Worm (Caenorhabditis elegans) whole organism, mixed stage, embryonic: Measurements from ENCODE around the gene nspa-8.

ENCODE experiments used
- M03D4.4 ChIP-seq: sonication (generic microtip); optimal IDR thresholded peaks from 2 replicates; lab custom pipeline; 2017; ENCODE audit warnings: mild to moderate bottlenecking, missing genetic modification characterization, missing compliant biosample characterization
- bed-3 ChIP-seq: fragments of 200-800 bp; sonication (Bioruptor generic); optimal IDR thresholded peaks from 3 replicates; lab custom pipeline; 2018; ENCODE audit warnings: mild to moderate bottlenecking, missing genetic modification characterization, moderate library complexity, missing compliant biosample characterization
- blmp-1 ChIP-seq: fragments of 150-350 bp; optimal IDR thresholded peaks from 2 replicates; lab custom pipeline; 2014; ENCODE audit warnings: missing biosample characterization, missing genetic modification characterization
- ceh-39 ChIP-seq: fragments of 150-350 bp; optimal IDR thresholded peaks from 2 replicates; lab custom pipeline; 2014; ENCODE audit warnings: missing biosample characterization, missing genetic modification characterization
- ceh-43 ChIP-seq: fragments of 200-800 bp; sonication (Bioruptor generic); optimal IDR thresholded peaks from 2 replicates; lab custom pipeline; 2018; ENCODE audit warnings: mild to moderate bottlenecking, missing genetic modification characterization, moderate library complexity, missing compliant biosample characterization
- ceh-83 ChIP-seq: fragments of 200-800 bp; sonication (Bioruptor generic); optimal IDR thresholded peaks from 2 replicates; lab custom pipeline; 2018; ENCODE audit warnings: mild to moderate bottlenecking, missing genetic modification characterization, missing compliant biosample characterization
- ces-1 ChIP-seq: fragments of 150-350 bp; optimal IDR thresholded peaks from 2 replicates; lab custom pipeline; 2014; ENCODE audit warnings: missing biosample characterization, missing genetic modification reagents, missing genetic modification characterization
- cnd-1 ChIP-seq: fragments of 200-800 bp; sonication (Bioruptor generic); optimal IDR thresholded peaks from 2 replicates; lab custom pipeline; 2018; ENCODE audit warnings: mild to moderate bottlenecking, missing genetic modification characterization, missing compliant biosample characterization
- drap-1 ChIP-seq: fragments of 200-800 bp; sonication (Bioruptor generic); optimal IDR thresholded peaks from 3 replicates; lab custom pipeline; 2018; ENCODE audit warnings: mild to moderate bottlenecking, missing genetic modification characterization, missing compliant biosample characterization
- elt-1 ChIP-seq: sonication (generic microtip); optimal IDR thresholded peaks from 2 replicates; lab custom pipeline; 2017; ENCODE audit warnings: missing genetic modification characterization, mild to moderate bottlenecking, missing compliant biosample characterization, antibody characterized with exemption, moderate library complexity, borderline replicate concordance; ENCODE audit not compliant: insufficient read depth
- elt-3 ChIP-seq: fragments of 150-350 bp; optimal IDR thresholded peaks from 2 replicates; lab custom pipeline; 2014; ENCODE audit warnings: missing biosample characterization, missing genetic modification characterization
- ham-2 ChIP-seq: fragments of 200-800 bp; sonication (Bioruptor generic); optimal IDR thresholded peaks from 2 replicates; lab custom pipeline; 2018; ENCODE audit warnings: mild to moderate bottlenecking, missing genetic modification characterization, missing compliant biosample characterization
- hlh-1 ChIP-seq: fragments of 150-350 bp; optimal IDR thresholded peaks from 2 replicates; lab custom pipeline; 2014; ENCODE audit warnings: missing biosample characterization, missing genetic modification reagents, missing genetic modification characterization
- lin-13 ChIP-seq: fragments of 150-350 bp; optimal IDR thresholded peaks from 2 replicates; lab custom pipeline; 2014; ENCODE audit warnings: missing biosample characterization, missing genetic modification characterization
- lin-32 ChIP-seq: fragments of 200-800 bp; sonication (Bioruptor generic); optimal IDR thresholded peaks from 2 replicates; lab custom pipeline; 2018; ENCODE audit warnings: mild to moderate bottlenecking, missing genetic modification characterization, missing compliant biosample characterization
- lsy-2 ChIP-seq: fragments of 150-350 bp; optimal IDR thresholded peaks from 2 replicates; lab custom pipeline; 2014; ENCODE audit warnings: missing biosample characterization, missing genetic modification characterization
- mab-5 ChIP-seq: fragments of 150-350 bp; optimal IDR thresholded peaks from 2 replicates; lab custom pipeline; 2014; ENCODE audit warnings: missing biosample characterization, missing genetic modification characterization
- mep-1 ChIP-seq: fragments of 150-350 bp; optimal IDR thresholded peaks from 2 replicates; lab custom pipeline; 2017; ENCODE audit warnings: missing biosample characterization, missing genetic modification reagents, missing genetic modification characterization, inconsistent platforms
- mls-2 ChIP-seq: sonication (generic microtip); optimal IDR thresholded peaks from 2 replicates; lab custom pipeline; 2016; ENCODE audit warnings: mild to moderate bottlenecking, missing genetic modification characterization, moderate library complexity, missing compliant biosample characterization
- nhr-12 ChIP-seq: fragments of 150-350 bp; optimal IDR thresholded peaks from 2 replicates; lab custom pipeline; 2014; ENCODE audit warnings: missing biosample characterization, missing genetic modification characterization
- nhr-2 ChIP-seq: fragments of 150-350 bp; optimal IDR thresholded peaks from 2 replicates; lab custom pipeline; 2014; ENCODE audit warnings: missing biosample characterization, missing genetic modification characterization
- nhr-237 ChIP-seq: fragments of 150-350 bp; optimal IDR thresholded peaks from 2 replicates; lab custom pipeline; 2014; ENCODE audit warnings: missing biosample characterization, missing genetic modification characterization
- nhr-28 ChIP-seq: fragments of 150-350 bp; optimal IDR thresholded peaks from 2 replicates; lab custom pipeline; 2014; ENCODE audit warnings: missing biosample characterization, missing genetic modification characterization
- pha-4 ChIP-seq: fragments of 150-350 bp; optimal IDR thresholded peaks from 2 replicates; lab custom pipeline; 2018; ENCODE audit warnings: missing biosample characterization, missing genetic modification reagents, missing genetic modification characterization
- sem-2 ChIP-seq: fragments of 200-800 bp; sonication (Bioruptor generic); optimal IDR thresholded peaks from 2 replicates; lab custom pipeline; 2018; ENCODE audit warnings: mild to moderate bottlenecking, missing genetic modification characterization, missing compliant biosample characterization
- snpc-4 ChIP-seq: fragments of 150-350 bp; optimal IDR thresholded peaks from 2 replicates; lab custom pipeline; 2014; ENCODE audit warnings: missing biosample characterization, missing genetic modification characterization
- sptf-1 ChIP-seq: sonication (generic microtip); optimal IDR thresholded peaks from 2 replicates; lab custom pipeline; 2017; ENCODE audit warnings: mild to moderate bottlenecking, missing genetic modification characterization, moderate library complexity, missing compliant biosample characterization
- tbx-8 ChIP-seq: fragments of 200-800 bp; sonication (Bioruptor generic); optimal IDR thresholded peaks from 2 replicates; lab custom pipeline; 2018; ENCODE audit warnings: mild to moderate bottlenecking, missing genetic modification characterization, moderate library complexity, missing compliant biosample characterization
- unc-120 ChIP-seq: sonication (generic microtip); optimal IDR thresholded peaks from 2 replicates; lab custom pipeline; 2017; ENCODE audit warnings: missing genetic modification characterization, missing compliant biosample characterization; ENCODE audit not compliant: poor library complexity, severe bottlenecking
- unc-39 ChIP-seq: fragments of 150-350 bp; optimal IDR thresholded peaks from 2 replicates; lab custom pipeline; 2014; ENCODE audit warnings: missing biosample characterization, missing genetic modification characterization
- unc-62 ChIP-seq: fragments of 150-350 bp; optimal IDR thresholded peaks from 2 replicates; lab custom pipeline; 2014; ENCODE audit warnings: missing biosample characterization, missing genetic modification reagents, missing genetic modification characterization
- zip-8 ChIP-seq: fragments of 150-350 bp; optimal IDR thresholded peaks from 2 replicates; lab custom pipeline; 2014; ENCODE audit warnings: missing biosample characterization, missing genetic modification characterization
- ztf-11 ChIP-seq: fragments of 150-350 bp; optimal IDR thresholded peaks from 2 replicates; lab custom pipeline; 2014; ENCODE audit warnings: missing biosample characterization, missing genetic modification characterization

The nspa-8 gene

ce11 chrV:14797886-14798285 is 29.0 kb downstream of the nspa-8 start:
- no peak for TF ChIP-seq ceh-83 (GFP tag; lab: Kevin White, UChicago)
- no peak for TF ChIP-seq mab-5 (tag; lab: Kevin White, UChicago)

ce11 chrV:14793043-14793442 is 33.8 kb downstream of the nspa-8 start:
- TF ChIP-seq blmp-1 (tag; lab: Kevin White, UChicago) (no peak), lin-32 (GFP tag; lab: Kevin White, UChicago) (no peak), drap-1 (GFP tag; lab: Kevin White, UChicago) (peak; percentile 62), nhr-2 (tag; lab: Kevin White, UChicago) (peak; percentile 45), nhr-237 (tag; lab: Kevin White, UChicago) (no peak), elt-1 (tag; lab: Kevin White, UChicago) (no peak), lin-13 (tag; lab: Kevin White, UChicago) (no peak), ztf-11 (tag; lab: Kevin White, UChicago) (no peak), elt-3 (no peak), mls-2 (tag; lab: Kevin White, UChicago) (peak; percentile 27), snpc-4 (tag; lab: Kevin White, UChicago) (no peak), unc-39 (no peak), zip-8 (tag; lab: Kevin White, UChicago) (peak; percentile 86), sem-2 (no peak), M03D4.4 (tag; lab: Kevin White, UChicago) (no peak), unc-120 (tag; lab: Kevin White, UChicago) (no peak), mep-1 (tag; lab: Kevin White, UChicago) (no peak), tbx-8 (GFP tag; lab: Kevin White, UChicago) (no peak), nhr-12 (tag; lab: Kevin White, UChicago) (no peak), cnd-1 (peak; percentile 66), sptf-1 (tag; lab: Kevin White, UChicago) (no peak), bed-3 (GFP tag; lab: Kevin White, UChicago) (no peak)

- TF ChIP-seq ceh-39 (tag; lab: Kevin White, UChicago) (no peak), ceh-43 (GFP tag; lab: Kevin White, UChicago) (peak; percentile 44), elt-1 (tag; lab: Kevin White, UChicago) (no peak), unc-62 (GFP tag; lab: Kevin White, UChicago) (no peak), drap-1 (GFP tag; lab: Kevin White, UChicago) (no peak), sptf-1 (tag; lab: Kevin White, UChicago) (peak; percentile 48), ham-2 (GFP tag; lab: Kevin White, UChicago) (no peak), nhr-28 (tag; lab: Kevin White, UChicago) (no peak), unc-120 (tag; lab: Kevin White, UChicago) (no peak), sem-2 (no peak), ceh-83 (GFP tag; lab: Kevin White, UChicago) (no peak), nhr-237 (tag; lab: Kevin White, UChicago) (no peak), mls-2 (tag; lab: Kevin White, UChicago) (peak; percentile 61), hlh-1 (no peak), mab-5 (tag; lab: Kevin White, UChicago) (no peak), lin-32 (GFP tag; lab: Kevin White, UChicago) (no peak), nhr-12 (tag; lab: Kevin White, UChicago) (no peak), elt-3 (no peak), ces-1 (GFP tag; lab: Kevin White, UChicago) (peak; percentile 31), ztf-11 (tag; lab: Kevin White, UChicago) (no peak), zip-8 (tag; lab: Kevin White, UChicago) (no peak), lsy-2 (tag; lab: Kevin White, UChicago) (no peak), lin-13 (tag; lab: Kevin White, UChicago) (no peak), pha-4 (tag; lab: Kevin White, UChicago) (no peak), nhr-2 (tag; lab: Kevin White, UChicago) (peak; percentile 39)
Measured at ce11 chrV:14792346-14792745, 34.5 kb downstream of the nspa-8 start.

ce11 chrV:14791703-14792102 is 35.1 kb downstream of the nspa-8 start:
- peak; percentile 9 for TF ChIP-seq ztf-11 (tag; lab: Kevin White, UChicago)
- peak; percentile 3 for TF ChIP-seq unc-62 (GFP tag; lab: Kevin White, UChicago)
- TF ChIP-seq nhr-237 (tag; lab: Kevin White, UChicago), result no peak
- no peak for TF ChIP-seq elt-1 (tag; lab: Kevin White, UChicago)
- TF ChIP-seq nhr-2 (tag; lab: Kevin White, UChicago), result peak; percentile 69
- peak; percentile 79 for TF ChIP-seq zip-8 (tag; lab: Kevin White, UChicago)
